Worm (Caenorhabditis elegans) whole organism, L3 larva: ENCODE results near the gene thoc-2.

ENCODE experiments used
- ama-1 ChIP-seq: fragments of 150-350 bp; optimal IDR thresholded peaks from 2 replicates; lab custom pipeline; 2018
- ceh-16 ChIP-seq: sonication (generic microtip); optimal IDR thresholded peaks from 2 replicates; lab custom pipeline; 2017; ENCODE audit warnings: missing biosample characterization, missing genetic modification characterization
- fos-1 ChIP-seq: fragments of 150-350 bp; optimal IDR thresholded peaks from 2 replicates; lab custom pipeline; 2014; ENCODE audit warnings: missing biosample characterization, missing genetic modification characterization
- lin-39 ChIP-seq: fragments of 150-350 bp; optimal IDR thresholded peaks from 2 replicates; lab custom pipeline; 2018; ENCODE audit warnings: missing biosample characterization, missing genetic modification reagents, missing genetic modification characterization
- mdl-1 ChIP-seq: fragments of 150-350 bp; optimal IDR thresholded peaks from 2 replicates; lab custom pipeline; 2014; ENCODE audit warnings: missing biosample characterization, missing genetic modification characterization
- nfya-1 ChIP-seq: sonication (generic microtip); optimal IDR thresholded peaks from 2 replicates; lab custom pipeline; 2017; ENCODE audit warnings: missing genetic modification characterization, mild to moderate bottlenecking, missing compliant biosample characterization, antibody characterized with exemption, moderate library complexity; ENCODE audit not compliant: insufficient read depth
- nhr-25 ChIP-seq: sonication (generic microtip); optimal IDR thresholded peaks from 2 replicates; lab custom pipeline; 2017; ENCODE audit warnings: missing biosample characterization, missing genetic modification characterization
- nhr-28 ChIP-seq: fragments of 150-350 bp; optimal IDR thresholded peaks from 2 replicates; lab custom pipeline; 2014; ENCODE audit warnings: missing biosample characterization, missing genetic modification characterization
- sea-2 ChIP-seq: fragments of 150-350 bp; sonication (generic microtip); optimal IDR thresholded peaks from 4 replicates; lab custom pipeline; 2014; ENCODE audit warnings: missing biosample characterization, missing genetic modification reagents, missing genetic modification characterization
- skn-1 ChIP-seq: fragments of 150-350 bp; optimal IDR thresholded peaks from 2 replicates; lab custom pipeline; 2014; ENCODE audit warnings: missing biosample characterization, missing genetic modification characterization
- snpc-4 ChIP-seq: fragments of 150-350 bp; optimal IDR thresholded peaks from 2 replicates; lab custom pipeline; 2014; ENCODE audit warnings: missing biosample characterization, missing genetic modification characterization
- ztf-4 ChIP-seq: fragments of 150-350 bp; optimal IDR thresholded peaks from 2 replicates; lab custom pipeline; 2014; ENCODE audit warnings: missing biosample characterization, missing genetic modification characterization

DNA sequence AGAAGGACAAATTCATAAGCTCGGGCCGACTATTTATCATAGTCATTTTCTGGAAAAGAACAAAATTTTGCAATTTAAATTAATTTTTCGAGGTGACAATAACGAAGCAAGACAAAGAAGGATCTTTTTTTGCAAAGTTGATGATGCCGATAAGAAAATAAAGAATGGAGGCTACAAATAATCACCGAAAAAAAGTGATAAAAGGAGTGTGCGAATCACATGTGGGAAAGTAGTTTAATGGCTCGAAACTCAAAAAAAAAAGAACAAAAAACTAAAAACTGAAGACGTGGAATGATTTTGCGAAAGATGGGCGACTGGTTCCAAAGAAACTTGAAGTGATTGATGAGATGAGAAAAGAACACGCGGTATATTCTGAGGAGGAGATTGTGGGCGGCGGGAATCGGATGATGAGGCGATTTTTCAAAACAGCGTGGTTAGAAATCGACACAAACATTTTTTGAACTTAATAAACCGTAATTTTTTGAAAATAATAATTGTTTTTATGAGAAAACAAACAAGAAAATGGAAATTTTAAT lies 51.6 kb downstream of the thoc-2 start, which contains the start of gene atgl-1:
- no peak for TF ChIP-seq ceh-16
- TF ChIP-seq sea-2 = no peak
- no peak for TF ChIP-seq lin-39
- peak; percentile 17 for TF ChIP-seq ama-1 (lab: Kevin White, UChicago)
- TF ChIP-seq snpc-4 (tag; lab: Kevin White, UChicago) = no peak
- peak; percentile 24 for TF ChIP-seq nhr-25 (tag; lab: Kevin White, UChicago)
- TF ChIP-seq fos-1 (tag; lab: Kevin White, UChicago) = no peak
- no peak for TF ChIP-seq nfya-1 (tag; lab: Kevin White, UChicago)
- no peak for TF ChIP-seq ztf-4
- TF ChIP-seq mdl-1 (tag; lab: Kevin White, UChicago) = no peak
- no peak for TF ChIP-seq nhr-28
- no peak for TF ChIP-seq skn-1 (tag; lab: Kevin White, UChicago)
